Worm (Caenorhabditis elegans): Measurements from ENCODE around the gene col-10.

col-10 gene

DNA sequence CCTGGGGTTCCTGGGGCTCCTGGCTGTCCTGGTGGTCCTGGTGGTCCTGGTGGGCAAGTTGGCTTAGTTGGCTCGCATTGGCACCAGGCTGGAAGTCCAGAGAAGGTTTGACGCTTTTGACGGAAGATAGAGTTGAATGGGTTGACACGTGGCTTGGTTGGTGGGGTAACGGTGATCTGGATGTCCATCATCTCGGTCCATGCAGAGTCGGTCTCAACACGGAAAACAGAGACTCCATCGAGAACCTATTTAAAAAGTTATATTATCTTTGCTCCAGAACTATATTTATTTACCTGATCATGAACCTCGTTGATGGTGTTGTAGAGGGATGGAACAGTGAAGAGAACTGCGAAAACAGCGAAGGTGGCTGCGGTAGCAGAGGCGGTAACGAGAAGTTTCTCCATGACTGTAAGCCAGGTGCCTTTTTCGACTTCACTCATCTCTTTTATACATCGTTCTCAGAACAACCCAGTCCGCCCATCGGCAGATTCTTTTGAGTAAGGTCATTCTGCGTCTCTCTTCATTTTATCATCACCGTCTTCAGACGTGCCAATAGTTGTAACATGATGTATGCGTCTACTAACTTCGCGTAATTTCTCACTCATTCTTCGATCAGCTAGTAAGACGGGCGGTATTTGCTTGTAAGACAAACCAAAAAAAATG is 4.8 kb downstream of the col-10 start, which contains the start of gene col-144:
Gene col-144 (minus strand): TSS at position 419 of the 663 bp plus-strand sequence.
- TF ChIP-seq hlh-1 (tag; optimal IDR thresholded peaks at IDR 0.05) (no peak), ceh-39 (tag; optimal IDR thresholded peaks at IDR 0.05) (no peak), bed-3 (GFP tag; optimal IDR thresholded peaks at IDR 0.05) (no peak), tbx-8 (GFP tag; optimal IDR thresholded peaks at IDR 0.05) (no peak), elt-1 (tag; optimal IDR thresholded peaks at IDR 0.05; ENCODE audit: borderline replicate concordance, insufficient read depth) (no peak), M03D4.4 (tag; optimal IDR thresholded peaks at IDR 0.05) (no peak), ceh-83 (GFP tag; optimal IDR thresholded peaks at IDR 0.05) (no peak), unc-120 (tag; optimal IDR thresholded peaks at IDR 0.05; ENCODE audit: poor library complexity, severe bottlenecking) (no peak), unc-62 (GFP tag; optimal IDR thresholded peaks at IDR 0.05) (no peak)

DNA sequence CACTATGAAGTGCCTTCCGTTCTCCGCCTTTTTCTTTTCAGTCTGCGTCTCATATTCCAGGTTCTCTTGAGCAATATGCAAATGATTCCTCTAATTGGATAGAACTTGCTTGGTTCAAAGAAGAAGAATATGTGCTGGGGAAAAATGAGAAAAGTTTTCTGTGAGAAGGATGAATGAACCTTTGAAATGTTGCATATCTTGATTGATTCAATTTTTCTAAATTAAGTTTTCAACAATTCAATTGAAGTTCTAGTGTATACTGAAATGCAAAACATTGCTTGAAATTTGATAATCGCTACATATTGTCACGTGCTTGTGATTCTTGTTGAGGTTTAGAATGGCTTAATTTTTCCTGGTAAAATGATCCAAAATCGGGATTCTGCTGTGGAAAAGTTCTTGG is 7.5 kb downstream of the col-10 start:
- TF ChIP-seq ztf-11 (tag; optimal IDR thresholded peaks at IDR 0.05) (no peak), pha-4 (tag; optimal IDR thresholded peaks at IDR 0.05) (no peak), ces-1 (GFP tag; optimal IDR thresholded peaks at IDR 0.05) (peak; percentile 86)

DNA sequence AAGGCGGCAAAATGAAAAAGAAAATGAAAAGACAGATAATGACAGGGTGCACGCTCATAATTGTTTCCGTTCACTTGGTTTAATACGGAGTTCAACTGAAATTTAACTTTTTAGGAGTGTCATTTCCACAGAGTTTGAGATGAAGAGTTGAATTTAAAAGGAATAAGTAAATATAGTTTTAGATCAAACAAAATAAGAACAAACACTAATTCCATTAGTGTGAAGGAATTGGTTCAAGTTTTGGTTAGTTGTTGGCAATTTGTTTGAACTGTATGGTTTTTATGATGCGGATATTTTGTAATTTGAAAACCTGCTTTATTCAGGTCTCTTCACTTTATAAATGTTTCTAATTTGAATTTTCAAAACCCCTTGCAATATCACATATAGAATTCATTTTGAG is 8.4 kb downstream of the col-10 start, which contains the start of gene B0222.15:
Gene B0222.15 (minus strand): TSS at position 101 of the 400 bp plus-strand sequence.
- TF ChIP-seq ceh-83 (GFP tag; optimal IDR thresholded peaks at IDR 0.05) = no peak
- TF ChIP-seq elt-1 (tag; optimal IDR thresholded peaks at IDR 0.05; ENCODE audit: borderline replicate concordance, insufficient read depth) = no peak
- no peak for TF ChIP-seq ces-1 (GFP tag; optimal IDR thresholded peaks at IDR 0.05)
- TF ChIP-seq mab-5 (tag; optimal IDR thresholded peaks at IDR 0.05) = no peak
- TF ChIP-seq unc-62 (GFP tag; optimal IDR thresholded peaks at IDR 0.05) = no peak
- TF ChIP-seq zip-8 (tag; optimal IDR thresholded peaks at IDR 0.05) = no peak
- TF ChIP-seq M03D4.4 (tag; optimal IDR thresholded peaks at IDR 0.05) = no peak
- no peak for TF ChIP-seq ham-2 (GFP tag; optimal IDR thresholded peaks at IDR 0.05)
- no peak for TF ChIP-seq mep-1 (tag; optimal IDR thresholded peaks at IDR 0.05)
- no peak for TF ChIP-seq tbx-8 (GFP tag; optimal IDR thresholded peaks at IDR 0.05)
- TF ChIP-seq cnd-1 (tag; optimal IDR thresholded peaks at IDR 0.05) = no peak
- TF ChIP-seq nhr-28 (tag; optimal IDR thresholded peaks at IDR 0.05) = no peak
- TF ChIP-seq sptf-1 (tag; optimal IDR thresholded peaks at IDR 0.05) = no peak
- TF ChIP-seq lin-13 (tag; optimal IDR thresholded peaks at IDR 0.05) = no peak
- TF ChIP-seq nhr-12 (tag; optimal IDR thresholded peaks at IDR 0.05) = no peak
- no peak for TF ChIP-seq elt-3 (tag; optimal IDR thresholded peaks at IDR 0.05)

DNA sequence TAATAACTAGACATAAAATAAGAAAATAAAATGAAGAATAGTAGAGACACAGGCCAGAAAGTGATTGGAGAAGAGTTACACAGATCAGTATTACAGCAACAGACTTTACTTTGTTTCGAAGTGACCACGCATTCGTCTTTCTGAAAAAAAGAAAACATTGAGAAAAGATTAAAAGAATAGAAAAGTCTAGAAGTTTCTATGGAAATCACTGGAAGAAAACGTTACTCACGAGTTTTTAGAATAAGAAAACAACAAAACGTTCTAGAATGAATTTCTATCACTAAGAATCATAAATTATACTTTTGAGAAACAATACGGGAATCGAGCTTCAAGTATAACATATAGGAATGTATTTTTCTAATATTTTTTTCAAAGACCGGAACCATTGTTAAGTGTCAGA is 9.5 kb downstream of the col-10 start:
- TF ChIP-seq unc-39 (tag; optimal IDR thresholded peaks at IDR 0.05) (no peak), drap-1 (GFP tag; optimal IDR thresholded peaks at IDR 0.05) (no peak), blmp-1 (tag; optimal IDR thresholded peaks at IDR 0.05) (no peak), nhr-2 (tag; optimal IDR thresholded peaks at IDR 0.05) (no peak), sptf-1 (tag; optimal IDR thresholded peaks at IDR 0.05) (no peak), pha-4 (tag; optimal IDR thresholded peaks at IDR 0.05) (no peak), zip-8 (tag; optimal IDR thresholded peaks at IDR 0.05) (no peak), flh-1 (GFP tag; optimal IDR thresholded peaks at IDR 0.05) (no peak), mab-5 (tag; optimal IDR thresholded peaks at IDR 0.05) (no peak), nhr-12 (tag; optimal IDR thresholded peaks at IDR 0.05) (no peak), elt-1 (tag; optimal IDR thresholded peaks at IDR 0.05; ENCODE audit: borderline replicate concordance, insufficient read depth) (no peak), M03D4.4 (tag; optimal IDR thresholded peaks at IDR 0.05) (no peak), mls-2 (tag; optimal IDR thresholded peaks at IDR 0.05) (no peak), unc-120 (tag; optimal IDR thresholded peaks at IDR 0.05; ENCODE audit: poor library complexity, severe bottlenecking) (no peak), mep-1 (tag; optimal IDR thresholded peaks at IDR 0.05) (no peak), unc-62 (GFP tag; optimal IDR thresholded peaks at IDR 0.05) (no peak)

DNA sequence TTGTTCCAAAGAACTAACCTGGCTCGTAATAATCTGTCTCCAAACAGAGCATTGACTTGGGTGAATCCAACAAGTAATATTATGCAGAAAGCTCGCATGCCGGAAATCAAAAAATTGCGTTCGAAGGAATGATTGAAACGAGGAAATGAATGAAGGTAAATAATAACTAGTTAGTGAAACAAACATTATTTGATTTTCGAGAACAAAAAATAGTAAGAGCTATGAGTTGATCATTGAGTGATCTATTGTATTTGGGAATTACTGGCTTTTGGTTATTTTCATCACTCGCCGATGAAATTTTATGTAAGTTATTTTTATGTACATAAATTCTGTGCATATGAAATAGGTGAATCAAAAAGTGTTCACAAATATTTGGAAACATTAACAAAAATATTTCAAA is 10.3 kb downstream of the col-10 start, which contains the start of gene B0222.5:
Gene B0222.5 (minus strand): TSS at position 101 of the 400 bp plus-strand sequence.
- no peak for TF ChIP-seq ceh-43 (GFP tag; optimal IDR thresholded peaks at IDR 0.05)
- TF ChIP-seq lin-32 (GFP tag; optimal IDR thresholded peaks at IDR 0.05) = no peak
- TF ChIP-seq ceh-39 (tag; optimal IDR thresholded peaks at IDR 0.05) = no peak
- no peak for TF ChIP-seq snpc-4 (tag; optimal IDR thresholded peaks at IDR 0.05)
- no peak for TF ChIP-seq nhr-2 (tag; optimal IDR thresholded peaks at IDR 0.05)
- TF ChIP-seq unc-39 (tag; optimal IDR thresholded peaks at IDR 0.05) = no peak
- TF ChIP-seq sem-2 (GFP tag; optimal IDR thresholded peaks at IDR 0.05) = no peak
